Fruit fly (Drosophila melanogaster): ENCODE results near the gene CG5989.

Gene CG5989

DNA sequence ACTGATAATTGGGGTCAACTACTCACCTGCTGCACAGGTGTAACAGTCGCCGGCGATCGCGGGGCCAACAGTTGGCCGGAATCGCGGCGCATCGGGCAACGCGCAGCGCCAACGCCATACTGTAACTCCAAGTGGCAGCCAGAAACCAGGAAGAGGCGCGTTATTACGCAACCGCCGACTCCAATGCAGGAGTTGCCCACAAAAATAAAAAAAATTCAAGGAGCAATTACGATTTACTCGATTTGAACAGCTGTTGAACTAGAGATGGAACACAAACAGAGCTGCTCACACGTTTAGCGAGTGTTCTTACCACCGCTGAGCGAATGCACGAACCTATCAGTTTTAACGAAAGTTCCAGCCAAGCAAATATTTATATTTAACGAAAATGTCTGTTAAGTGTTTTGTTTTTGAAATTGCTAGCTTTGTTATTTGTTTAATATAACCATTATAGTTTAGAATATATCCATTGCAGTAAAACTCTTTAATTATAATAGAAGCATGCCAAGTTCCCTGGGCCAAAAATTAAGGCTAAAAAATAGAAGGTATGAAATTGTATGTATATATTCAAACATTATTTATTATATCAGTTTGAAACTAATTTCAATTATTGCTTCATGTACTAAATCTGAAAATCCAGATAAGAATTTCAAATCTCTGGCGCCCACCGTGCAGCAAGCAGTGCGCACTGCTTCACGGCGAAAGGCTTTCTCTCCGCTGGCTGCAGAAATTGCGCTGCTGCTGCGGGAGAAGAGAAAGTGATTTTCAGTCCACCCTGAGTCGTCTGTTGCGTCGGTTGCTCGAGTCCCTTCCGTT lies at the start of gene CG5989, which contains the start of gene CG6282:
Gene CG5989 (minus strand): TSS at position 270 of the 813 bp plus-strand sequence.
Gene CG6282 (plus strand): TSS at position 778 of the 813 bp plus-strand sequence.
- TF ChIP-seq H2.0 (GFP tag; IDR thresholded peaks at IDR 0.05) = peak; percentile 57; the same call in 1 of the 2 replicates
- peak; percentile 61 for TF ChIP-seq CG9932 (GFP tag; IDR thresholded peaks at IDR 0.05)
- peak; percentile 36 for TF ChIP-seq CG30431 (GFP tag; optimal IDR thresholded peaks at IDR 0.05)
- TF ChIP-seq CG10462 (GFP tag; optimal IDR thresholded peaks at IDR 0.05) = peak; percentile 38
- no peak for TF ChIP-seq en (GFP tag; optimal IDR thresholded peaks at IDR 0.05)
- TF ChIP-seq CG10366 (GFP tag; IDR thresholded peaks at IDR 0.05) = peak; percentile 44
- peak; percentile 83 for TF ChIP-seq pzg (GFP tag; optimal IDR thresholded peaks at IDR 0.05)
- no peak for TF ChIP-seq CG14050 (GFP tag; IDR thresholded peaks at IDR 0.05)
- TF ChIP-seq CG12219 (GFP tag; optimal IDR thresholded peaks at IDR 0.05) = peak; percentile 45
- peak; percentile 79 for TF ChIP-seq Ets97D (GFP tag; optimal IDR thresholded peaks at IDR 0.05)
- TF ChIP-seq chinmo (GFP tag; IDR thresholded peaks at IDR 0.05; ENCODE audit: partially characterized antibody) = 0 out of 4 replicates have a peak, but pooled peaks have one; percentile 37
- peak; percentile 31 for TF ChIP-seq Nf-YB (GFP tag; optimal IDR thresholded peaks at IDR 0.05)
- TF ChIP-seq CG13287 (GFP tag; IDR thresholded peaks at IDR 0.05; ENCODE audit: partially characterized antibody) = peak; percentile 76
- TF ChIP-seq Bteb2 (GFP tag; optimal IDR thresholded peaks at IDR 0.05) = no peak
- peak; percentile 17 for TF ChIP-seq BtbVII (GFP tag; optimal IDR thresholded peaks at IDR 0.05)
- TF ChIP-seq CG13894 (tag; optimal IDR thresholded peaks at IDR 0.05) = no peak
- TF ChIP-seq NK7.1 (GFP tag; optimal IDR thresholded peaks at IDR 0.05) = no peak
- TF ChIP-seq CG13123 (GFP tag; optimal IDR thresholded peaks at IDR 0.05) = no peak
- TF ChIP-seq tin (GFP tag; optimal IDR thresholded peaks at IDR 0.05) = no peak
- TF ChIP-seq CG11085 (GFP tag; IDR thresholded peaks at IDR 0.05) = no peak
- TF ChIP-seq bcd (GFP tag; optimal IDR thresholded peaks at IDR 0.05) = peak; percentile 57
- TF ChIP-seq CG10209 (GFP tag; optimal IDR thresholded peaks at IDR 0.05) = peak; percentile 28
- TF ChIP-seq Hr39 (optimal IDR thresholded peaks at IDR 0.05) = no peak
- no peak for TF ChIP-seq h (optimal IDR thresholded peaks at IDR 0.05)
- no peak for TF ChIP-seq CG6654 (GFP tag; optimal IDR thresholded peaks at IDR 0.05)
- no peak for TF ChIP-seq CG14860 (GFP tag; IDR thresholded peaks at IDR 0.05; ENCODE audit: partially characterized antibody)
- TF ChIP-seq Dll (GFP tag; IDR thresholded peaks at IDR 0.05; ENCODE audit: partially characterized antibody) = peak; percentile 70; the same call in 3 of the 4 replicates
- no peak for TF ChIP-seq cas (GFP tag; IDR thresholded peaks at IDR 0.05)
- no peak for TF ChIP-seq CG9215 (GFP tag; IDR thresholded peaks at IDR 0.05)
- TF ChIP-seq Camta (GFP tag; optimal IDR thresholded peaks at IDR 0.05) = no peak
- TF ChIP-seq oc (tag; optimal IDR thresholded peaks at IDR 0.05) = peak; percentile 63
- no peak for TF ChIP-seq ERR (GFP tag; optimal IDR thresholded peaks at IDR 0.05)
- TF ChIP-seq Lhr (GFP tag; optimal IDR thresholded peaks at IDR 0.05) = peak; percentile 73
- peak; percentile 36 for TF ChIP-seq Hr3 (GFP tag; optimal IDR thresholded peaks at IDR 0.05)
- peak; percentile 5 for TF ChIP-seq CG18476 (GFP tag; optimal IDR thresholded peaks at IDR 0.05)
- no peak for TF ChIP-seq CG11398 (GFP tag; optimal IDR thresholded peaks at IDR 0.05)
- no peak for TF ChIP-seq emc (GFP tag; optimal IDR thresholded peaks at IDR 0.05)
- no peak for TF ChIP-seq CG4820 (GFP tag; optimal IDR thresholded peaks at IDR 0.05)
- no peak for TF ChIP-seq Gsc (GFP tag; IDR thresholded peaks at IDR 0.05)
- TF ChIP-seq ssp (GFP tag; IDR thresholded peaks at IDR 0.05) = no peak
- TF ChIP-seq sens (GFP tag) = peak; percentile 90
- no peak for TF ChIP-seq CG12744 (GFP tag; optimal IDR thresholded peaks at IDR 0.05)
- no peak for TF ChIP-seq CG7963 (GFP tag; IDR thresholded peaks at IDR 0.05; ENCODE audit: partially characterized antibody)
- no peak for TF ChIP-seq hth (optimal IDR thresholded peaks at IDR 0.05)
- peak; percentile 29 for TF ChIP-seq gsb-n (tag; optimal IDR thresholded peaks at IDR 0.05)
- peak; percentile 59 for TF ChIP-seq Xbp1 (GFP tag; optimal IDR thresholded peaks at IDR 0.05)
- no peak for TF ChIP-seq toy (GFP tag; IDR thresholded peaks at IDR 0.05)
- TF ChIP-seq MBD-R2 (GFP tag; IDR thresholded peaks at IDR 0.05) = peak; percentile 99
- peak; percentile 60 for TF ChIP-seq CG7556 (GFP tag; optimal IDR thresholded peaks at IDR 0.05)
- no peak for TF ChIP-seq bbx (GFP tag; IDR thresholded peaks at IDR 0.05; ENCODE audit: partially characterized antibody)
- TF ChIP-seq CG10147 (GFP tag; optimal IDR thresholded peaks at IDR 0.05) = peak; percentile 9
